Fruit fly (Drosophila melanogaster) whole organism, pupa: ENCODE results near the gene CG13059.
A peak's percentile ranks its signal among the peaks of the same experiment; 100 is the strongest.

Source experiments
- CG10348 ChIP-seq: fragments of 200-800 bp; sonication (Bioruptor generic); IDR thresholded peaks from 2 replicates; pipeline ENCODE4 v1.3.6; 2022; ENCODE audit warnings: missing biosample characterization, missing genetic modification characterization
- CG12605 ChIP-seq: fragments of 200-800 bp; sonication (Bioruptor generic); IDR thresholded peaks from 2 replicates; pipeline ENCODE4 v1.3.6; 2022; ENCODE audit warnings: missing biosample characterization, missing genetic modification characterization
- CG13204 ChIP-seq: fragments of 200-800 bp; sonication (Bioruptor generic); optimal IDR thresholded peaks from 2 replicates; lab custom pipeline; 2018; ENCODE audit warnings: missing biosample characterization, mild to moderate bottlenecking, missing genetic modification characterization, moderate library complexity
- CG14655 ChIP-seq: fragments of 200-800 bp; sonication (Bioruptor generic); optimal IDR thresholded peaks from 3 replicates; lab custom pipeline; 2017; ENCODE audit warnings: mild to moderate bottlenecking, missing biosample characterization, missing genetic modification reagents, missing genetic modification characterization
- CG15710 ChIP-seq: fragments of 200-800 bp; sonication (Bioruptor generic); optimal IDR thresholded peaks from 2 replicates; lab custom pipeline; 2018; ENCODE audit warnings: missing biosample characterization, mild to moderate bottlenecking, missing genetic modification characterization, moderate library complexity
- CG17806 ChIP-seq: fragments of 200-800 bp; sonication (Bioruptor generic); optimal IDR thresholded peaks from 2 replicates; lab custom pipeline; 2018; ENCODE audit warnings: missing biosample characterization, mild to moderate bottlenecking, missing genetic modification characterization, moderate library complexity
- CG32121 ChIP-seq: fragments of 200-800 bp; sonication (Bioruptor generic); IDR thresholded peaks from 2 replicates; pipeline ENCODE4 v1.3.6; 2022; ENCODE audit warnings: missing biosample characterization, missing genetic modification characterization
- CG34367 ChIP-seq: fragments of 200-800 bp; sonication (Bioruptor generic); optimal IDR thresholded peaks from 2 replicates; lab custom pipeline; 2018; ENCODE audit warnings: missing biosample characterization, mild to moderate bottlenecking, missing genetic modification characterization
- CG4496 ChIP-seq: fragments of 200-800 bp; sonication (Bioruptor generic); IDR thresholded peaks from 3 replicates; pipeline ENCODE4 v1.3.6; 2022; ENCODE audit warnings: missing biosample characterization, missing genetic modification characterization
- CG8159 ChIP-seq: fragments of 200-800 bp; sonication (Bioruptor generic); optimal IDR thresholded peaks from 3 replicates; lab custom pipeline; 2018; ENCODE audit warnings: missing biosample characterization, mild to moderate bottlenecking, missing genetic modification characterization, moderate library complexity
- CG8301 ChIP-seq: fragments of 200-800 bp; sonication (Bioruptor generic); optimal IDR thresholded peaks from 2 replicates; lab custom pipeline; 2018; ENCODE audit warnings: missing biosample characterization, mild to moderate bottlenecking, missing genetic modification characterization
- CG9948 ChIP-seq: fragments of 200-800 bp; sonication (Bioruptor generic); optimal IDR thresholded peaks from 2 replicates; lab custom pipeline; 2018; ENCODE audit warnings: missing biosample characterization, mild to moderate bottlenecking, missing genetic modification characterization, moderate library complexity
- D1 ChIP-seq: fragments of 200-800 bp; sonication (Bioruptor generic); optimal IDR thresholded peaks from 2 replicates; lab custom pipeline; 2018; ENCODE audit warnings: missing biosample characterization, mild to moderate bottlenecking, missing genetic modification characterization, moderate library complexity
- EcR ChIP-seq: fragments of 200-800 bp; sonication (Bioruptor generic); optimal IDR thresholded peaks from 3 replicates; lab custom pipeline; 2019; ENCODE audit warnings: missing biosample characterization, missing genetic modification characterization, mild to moderate bottlenecking, moderate library complexity, missing genetic modification reagents
- Ets98B ChIP-seq: fragments of 200-800 bp; sonication (Bioruptor generic); IDR thresholded peaks from 2 replicates; pipeline ENCODE4 v1.3.6; 2022; ENCODE audit warnings: missing biosample characterization, missing genetic modification characterization
- Pif1A ChIP-seq: fragments of 200-800 bp; sonication (Bioruptor generic); optimal IDR thresholded peaks from 3 replicates; lab custom pipeline; 2016; ENCODE audit warnings: missing biosample characterization, missing genetic modification characterization
- Pif1B ChIP-seq: fragments of 200-800 bp; sonication (Bioruptor generic); optimal IDR thresholded peaks from 3 replicates; lab custom pipeline; 2016; ENCODE audit warnings: missing biosample characterization, missing genetic modification characterization
- Snoo ChIP-seq: fragments of 200-800 bp; sonication (Bioruptor generic); optimal IDR thresholded peaks from 3 replicates; lab custom pipeline; 2017; ENCODE audit warnings: missing biosample characterization, mild to moderate bottlenecking, missing genetic modification characterization, inconsistent platforms
- fd96Ca ChIP-seq: fragments of 200-800 bp; sonication (Bioruptor generic); IDR thresholded peaks from 3 replicates; pipeline ENCODE4 v1.3.6; 2022; ENCODE audit warnings: missing biosample characterization, missing genetic modification characterization
- gl ChIP-seq: fragments of 200-800 bp; sonication (Bioruptor generic); optimal IDR thresholded peaks from 2 replicates; lab custom pipeline; 2018; ENCODE audit warnings: missing biosample characterization, mild to moderate bottlenecking, missing genetic modification characterization
- rn ChIP-seq: fragments of 200-800 bp; sonication (Bioruptor generic); IDR thresholded peaks from 2 replicates; pipeline ENCODE4 v1.3.6; 2022; ENCODE audit warnings: missing biosample characterization, missing genetic modification characterization

CG13059 gene

dm6 chr3L:16331633-16332032 is 8.2 kb downstream of the CG13059 start, which contains the start of gene retinin:
retinin (plus strand) TSS chr3L:16331933.
- TF ChIP-seq EcR (GFP tag; lab: Kevin White, UChicago) (no peak), CG14655 (no peak), fd96Ca (GFP tag; lab: Robert Waterston, UW) (no peak), CG17806 (tag; lab: Kevin White, UChicago) (no peak), D1 (tag; lab: Kevin White, UChicago) (no peak), CG8159 (tag; lab: Kevin White, UChicago) (no peak), CG8301 (tag; lab: Kevin White, UChicago) (no peak), CG32121 (GFP tag; lab: Robert Waterston, UW) (no peak), CG12605 (GFP tag; lab: Robert Waterston, UW) (no peak), rn (GFP tag; lab: Robert Waterston, UW) (no peak), CG34367 (tag; lab: Kevin White, UChicago) (no peak), Snoo (no peak), CG15710 (tag; lab: Kevin White, UChicago) (no peak), Ets98B (GFP tag; lab: Robert Waterston, UW) (no peak)

dm6 chr3L:16333013-16333412 is 9.5 kb downstream of the CG13059 start, which contains the start of gene CG13056:
CG13056 (plus strand) TSS chr3L:16333313.
- TF ChIP-seq D1 (tag; lab: Kevin White, UChicago) (no peak), CG14655 (no peak), rn (GFP tag; lab: Robert Waterston, UW) (no peak), CG8159 (tag; lab: Kevin White, UChicago) (no peak), gl (tag; lab: Kevin White, UChicago) (no peak), CG13204 (GFP tag; lab: Kevin White, UChicago) (no peak), CG12605 (GFP tag; lab: Robert Waterston, UW) (no peak), fd96Ca (GFP tag; lab: Robert Waterston, UW) (no peak), CG17806 (tag; lab: Kevin White, UChicago) (no peak), CG9948 (tag; lab: Kevin White, UChicago) (no peak), Pif1A (GFP tag; lab: Kevin White, UChicago) (no peak), Snoo (no peak), CG15710 (tag; lab: Kevin White, UChicago) (no peak), CG8301 (tag; lab: Kevin White, UChicago) (no peak)

- peak; percentile 25 for TF ChIP-seq EcR (GFP tag; lab: Kevin White, UChicago)
- peak; percentile 69; the same call in 2 of the 3 replicates for TF ChIP-seq CG4496 (GFP tag; lab: Robert Waterston, UW)
- no peak for TF ChIP-seq CG17806 (tag; lab: Kevin White, UChicago)
- TF ChIP-seq CG15710 (tag; lab: Kevin White, UChicago), result no peak
- no peak for TF ChIP-seq CG14655
- no peak for TF ChIP-seq CG10348
- 0 out of 3 replicates have a peak, but pooled peaks have one; percentile 15 for TF ChIP-seq fd96Ca (GFP tag; lab: Robert Waterston, UW)
- TF ChIP-seq CG32121 (GFP tag; lab: Robert Waterston, UW), result no peak
- no peak for TF ChIP-seq Pif1B (GFP tag; lab: Kevin White, UChicago)
- no peak for TF ChIP-seq CG34367 (tag; lab: Kevin White, UChicago)
- TF ChIP-seq Pif1A (GFP tag; lab: Kevin White, UChicago), result no peak
- TF ChIP-seq CG9948 (tag; lab: Kevin White, UChicago), result no peak
- TF ChIP-seq Ets98B (GFP tag; lab: Robert Waterston, UW), result no peak
- TF ChIP-seq CG8159 (tag; lab: Kevin White, UChicago), result no peak
- no peak for TF ChIP-seq gl (tag; lab: Kevin White, UChicago)
- no peak for TF ChIP-seq Snoo
- TF ChIP-seq D1 (tag; lab: Kevin White, UChicago), result no peak
- no peak for TF ChIP-seq CG12605 (GFP tag; lab: Robert Waterston, UW)
- TF ChIP-seq CG13204 (GFP tag; lab: Kevin White, UChicago), result no peak
- no peak for TF ChIP-seq CG8301 (tag; lab: Kevin White, UChicago)
- TF ChIP-seq rn (GFP tag; lab: Robert Waterston, UW), result no peak
- TF ChIP-seq, all 21 proteins: peak for 3
Measured at dm6 chr3L:16334876-16335275, 11.4 kb downstream of the CG13059 start.

- TF ChIP-seq fd96Ca (GFP tag; lab: Robert Waterston, UW), result no peak
- TF ChIP-seq CG32121 (GFP tag; lab: Robert Waterston, UW), result no peak
- no peak for TF ChIP-seq CG17806 (tag; lab: Kevin White, UChicago)
- no peak for TF ChIP-seq EcR (GFP tag; lab: Kevin White, UChicago)
- TF ChIP-seq CG15710 (tag; lab: Kevin White, UChicago), result no peak
- no peak for TF ChIP-seq Snoo
- TF ChIP-seq D1 (tag; lab: Kevin White, UChicago), result no peak
- no peak for TF ChIP-seq Ets98B (GFP tag; lab: Robert Waterston, UW)
- TF ChIP-seq rn (GFP tag; lab: Robert Waterston, UW), result no peak
- no peak for TF ChIP-seq CG4496 (GFP tag; lab: Robert Waterston, UW)
Measured at dm6 chr3L:16337739-16338138, 14.3 kb downstream of the CG13059 start.

dm6 chr3L:16338703-16339102 is 15.2 kb downstream of the CG13059 start, which contains the start of gene CG4998:
CG4998 (plus strand) TSS chr3L:16339003.
- no peak for TF ChIP-seq CG15710 (tag; lab: Kevin White, UChicago)
- TF ChIP-seq CG8159 (tag; lab: Kevin White, UChicago), result no peak
- TF ChIP-seq gl (tag; lab: Kevin White, UChicago), result no peak
- no peak for TF ChIP-seq CG32121 (GFP tag; lab: Robert Waterston, UW)
- TF ChIP-seq CG12605 (GFP tag; lab: Robert Waterston, UW), result no peak
- TF ChIP-seq Pif1B (GFP tag; lab: Kevin White, UChicago), result no peak
- TF ChIP-seq CG14655, result no peak
- TF ChIP-seq Snoo, result no peak
- TF ChIP-seq, all 21 proteins: peak for 0
